Fruit fly (Drosophila melanogaster): ENCODE results near the gene CG13473.
A peak's percentile ranks its signal among the peaks of the same experiment; 100 is the strongest.

CG13473 gene

dm6 chr3L:14759097-14759795, 30.7 kb downstream of the CG13473 start (continued):
- TF ChIP-seq Mrtf (GFP tag; IDR thresholded peaks at IDR 0.05) = peak; percentile 99
- TF ChIP-seq CG6254 (GFP tag; optimal IDR thresholded peaks at IDR 0.05) = peak; percentile 98
- peak; percentile 100 for TF ChIP-seq CG7556 (GFP tag; optimal IDR thresholded peaks at IDR 0.05)
- TF ChIP-seq Xrp1 (GFP tag; IDR thresholded peaks at IDR 0.05) = peak; percentile 100
- TF ChIP-seq yki (optimal IDR thresholded peaks at IDR 0.05) = peak; percentile 61
- peak; percentile 98 for TF ChIP-seq CG8089 (GFP tag; optimal IDR thresholded peaks at IDR 0.05)
- peak; percentile 99 for TF ChIP-seq NFAT (GFP tag; IDR thresholded peaks at IDR 0.05)
- peak; percentile 97 for TF ChIP-seq CG8281 (tag; optimal IDR thresholded peaks at IDR 0.05)
- peak; percentile 99 for TF ChIP-seq CG6175 (GFP tag; IDR thresholded peaks at IDR 0.05)
- TF ChIP-seq CG9727 (GFP tag; optimal IDR thresholded peaks at IDR 0.05) = peak; percentile 100
- TF ChIP-seq ase (GFP tag; IDR thresholded peaks at IDR 0.05) = peak; percentile 99
- TF ChIP-seq Gug (GFP tag; IDR thresholded peaks at IDR 0.05) = peak; percentile 99
- peak; percentile 99 for TF ChIP-seq onecut (GFP tag; IDR thresholded peaks at IDR 0.05)
- peak; percentile 100 for TF ChIP-seq run (tag; optimal IDR thresholded peaks at IDR 0.05)
- peak; percentile 93 for TF ChIP-seq Myb (GFP tag; optimal IDR thresholded peaks at IDR 0.05)
- TF ChIP-seq cad (GFP tag; optimal IDR thresholded peaks at IDR 0.05) = no peak
- peak; percentile 98 for TF ChIP-seq crc (GFP tag; optimal IDR thresholded peaks at IDR 0.05)
- TF ChIP-seq mirr (GFP tag; optimal IDR thresholded peaks at IDR 0.05) = peak; percentile 99
- peak; percentile 99 for TF ChIP-seq trh (GFP tag; optimal IDR thresholded peaks at IDR 0.05)
- peak; percentile 94 for TF ChIP-seq CG17802 (tag; optimal IDR thresholded peaks at IDR 0.05)
- TF ChIP-seq stc (GFP tag; IDR thresholded peaks at IDR 0.05) = peak; percentile 100
- TF ChIP-seq Dll (GFP tag; IDR thresholded peaks at IDR 0.05; ENCODE audit: partially characterized antibody) = peak; percentile 34; the same call in 1 of the 4 replicates
- peak; percentile 99 for TF ChIP-seq Rx (GFP tag; IDR thresholded peaks at IDR 0.05)
- peak; percentile 98 for TF ChIP-seq repo (GFP tag; optimal IDR thresholded peaks at IDR 0.05)
- peak; percentile 49; the same call in 1 of the 2 replicates for TF ChIP-seq sna (GFP tag; IDR thresholded peaks at IDR 0.05; ENCODE audit: partially characterized antibody)
- TF ChIP-seq dati (GFP tag; IDR thresholded peaks at IDR 0.05) = peak; percentile 98
- peak; percentile 99 for TF ChIP-seq gce (GFP tag; IDR thresholded peaks at IDR 0.05)
- peak; percentile 100 for TF ChIP-seq CG10979 (tag; optimal IDR thresholded peaks at IDR 0.05)
- TF ChIP-seq CTCF (GFP tag; optimal IDR thresholded peaks at IDR 0.05) = peak; percentile 82
- TF ChIP-seq Adf1 (GFP tag; IDR thresholded peaks at IDR 0.05) = peak; percentile 95
- TF ChIP-seq Atf6 (GFP tag; IDR thresholded peaks at IDR 0.05) = peak; percentile 100
- TF ChIP-seq toy (GFP tag; IDR thresholded peaks at IDR 0.05) = peak; percentile 99
- TF ChIP-seq CG2889 (GFP tag; IDR thresholded peaks at IDR 0.05) = peak; percentile 99
- peak; percentile 74 to 95 for TF ChIP-seq Trl (optimal IDR thresholded peaks at IDR 0.05)
- TF ChIP-seq Trl (GFP tag; optimal IDR thresholded peaks at IDR 0.05) = peak; percentile 99
- TF ChIP-seq CG34376 (GFP tag; optimal IDR thresholded peaks at IDR 0.05) = peak; percentile 100
- peak; percentile 99 for TF ChIP-seq Poxn (GFP tag; IDR thresholded peaks at IDR 0.05)
- TF ChIP-seq maf-S (GFP tag; optimal IDR thresholded peaks at IDR 0.05) = peak; percentile 99
- peak; percentile 98 for TF ChIP-seq Jarid2 (GFP tag; optimal IDR thresholded peaks at IDR 0.05)
- TF ChIP-seq Rfx (GFP tag; IDR thresholded peaks at IDR 0.05) = peak; percentile 100
- peak; percentile 100 for TF ChIP-seq B-H2 (GFP tag; optimal IDR thresholded peaks at IDR 0.05)
- TF ChIP-seq CG11696 (GFP tag; IDR thresholded peaks at IDR 0.05) = peak; percentile 97
- peak; percentile 99 for TF ChIP-seq Oaz (GFP tag; IDR thresholded peaks at IDR 0.05)
- peak; percentile 98 for TF ChIP-seq CG17912 (GFP tag; optimal IDR thresholded peaks at IDR 0.05)
- TF ChIP-seq Optix (GFP tag; IDR thresholded peaks at IDR 0.05) = peak; percentile 98
- TF ChIP-seq bigmax (GFP tag; optimal IDR thresholded peaks at IDR 0.05) = peak; percentile 24
